Worm (Caenorhabditis elegans) whole organism, L4/young adult: ENCODE measurements around the gene rhr-2.

Experiments
- W03F9.2 ChIP-seq: fragments of 150-350 bp; optimal IDR thresholded peaks from 2 replicates; lab custom pipeline; 2014; ENCODE audit warnings: missing biosample characterization, missing genetic modification characterization
- dao-5 ChIP-seq: sonication (generic microtip); optimal IDR thresholded peaks from 2 replicates; lab custom pipeline; 2016; ENCODE audit warnings: missing genotype, missing genetic modification characterization, moderate library complexity, missing compliant biosample characterization
- him-1 ChIP-seq: sonication (generic microtip); optimal IDR thresholded peaks from 2 replicates; lab custom pipeline; 2016; ENCODE audit warnings: missing genotype, missing genetic modification reagents, missing genetic modification characterization, missing compliant biosample characterization

DNA sequence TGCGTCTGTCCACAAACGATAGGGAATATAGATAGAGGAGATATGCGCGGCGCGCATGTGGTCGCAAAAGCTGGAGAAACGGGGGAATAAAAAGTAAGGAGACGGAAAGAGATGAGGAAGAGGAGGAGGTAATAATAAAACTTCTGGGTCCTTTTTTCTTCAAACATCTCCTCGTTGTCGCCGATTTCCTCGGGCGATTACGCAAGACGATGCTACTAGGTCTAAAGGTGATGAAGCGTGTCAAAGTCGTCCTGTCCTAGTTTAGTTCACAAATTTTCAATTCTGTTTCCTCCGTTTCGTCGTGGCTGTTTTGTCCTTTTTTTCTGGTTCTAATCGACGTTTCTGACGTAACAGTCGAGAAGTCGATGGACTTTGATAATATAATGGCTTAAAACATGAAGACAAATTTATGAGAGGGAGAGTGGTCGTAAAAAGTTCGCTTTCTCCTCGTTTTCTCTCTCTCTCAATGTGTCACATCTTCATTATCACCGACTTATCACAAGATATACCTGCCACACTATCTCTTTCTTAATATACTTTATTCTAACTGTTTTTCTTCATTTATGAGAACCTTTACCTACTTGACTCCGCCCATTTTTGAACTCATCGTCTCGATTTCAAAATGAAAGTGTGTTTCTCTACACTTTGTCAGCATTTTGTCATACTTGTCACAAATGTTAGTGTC is 49.3 kb downstream of the rhr-2 start:
- TF ChIP-seq W03F9.2 (tag; lab: Kevin White, UChicago) (no peak), him-1 (tag; lab: Kevin White, UChicago) (no peak), dao-5 (tag; lab: Kevin White, UChicago) (no peak)
